Fruit fly (Drosophila melanogaster) whole organism, adult: ENCODE measurements around the gene Rbp1.
A peak's percentile ranks its signal among the peaks of the same experiment; 100 is the strongest.

Experiments
- CG11617 ChIP-seq: fragments of 200-800 bp; sonication (Bioruptor generic); optimal IDR thresholded peaks from 2 replicates; lab custom pipeline; 2017; ENCODE audit warnings: mild to moderate bottlenecking, missing biosample characterization, missing genetic modification reagents, missing genetic modification characterization
- CG12768 ChIP-seq: fragments of 200-800 bp; sonication (Bioruptor generic); optimal IDR thresholded peaks from 2 replicates; lab custom pipeline; 2017; ENCODE audit warnings: missing biosample characterization, missing genetic modification characterization, mild to moderate bottlenecking, moderate library complexity, missing genetic modification reagents
- CG14711 ChIP-seq: fragments of 200-800 bp; sonication (Bioruptor generic); optimal IDR thresholded peaks from 2 replicates; lab custom pipeline; 2018; ENCODE audit warnings: missing biosample characterization, mild to moderate bottlenecking, missing genetic modification characterization, moderate library complexity
- CG1620 ChIP-seq: fragments of 200-800 bp; sonication (Bioruptor generic); optimal IDR thresholded peaks from 2 replicates; lab custom pipeline; 2016; ENCODE audit warnings: missing biosample characterization, missing genetic modification characterization
- CG33017 ChIP-seq: fragments of 200-800 bp; sonication (Bioruptor generic); optimal IDR thresholded peaks from 2 replicates; lab custom pipeline; 2018; ENCODE audit warnings: missing biosample characterization, mild to moderate bottlenecking, missing genetic modification characterization, moderate library complexity
- CG5204 ChIP-seq: fragments of 200-800 bp; sonication (Bioruptor generic); optimal IDR thresholded peaks from 2 replicates; lab custom pipeline; 2016; ENCODE audit warnings: missing biosample characterization, missing genetic modification characterization
- CG7045 ChIP-seq: fragments of 200-800 bp; sonication (Bioruptor generic); optimal IDR thresholded peaks from 2 replicates; lab custom pipeline; 2017; ENCODE audit warnings: missing biosample characterization, mild to moderate bottlenecking, missing genetic modification characterization
- CG7101 ChIP-seq: fragments of 200-800 bp; sonication (Bioruptor generic); optimal IDR thresholded peaks from 2 replicates; lab custom pipeline; 2018; ENCODE audit warnings: missing biosample characterization, mild to moderate bottlenecking, missing genetic modification characterization, moderate library complexity
- Clk ChIP-seq: fragments of 200-800 bp; sonication (Bioruptor generic); optimal IDR thresholded peaks from 2 replicates; lab custom pipeline; 2017; ENCODE audit warnings: missing biosample characterization, missing genetic modification characterization
- Crg-1 ChIP-seq: fragments of 200-800 bp; sonication (Bioruptor generic); optimal IDR thresholded peaks from 2 replicates; lab custom pipeline; 2016; ENCODE audit warnings: missing biosample characterization, missing genetic modification characterization
- Hr96 ChIP-seq: fragments of 200-800 bp; sonication (Bioruptor generic); optimal IDR thresholded peaks from 2 replicates; lab custom pipeline; 2016; ENCODE audit warnings: missing biosample characterization, missing genetic modification characterization
- Mnt ChIP-seq: fragments of 200-800 bp; sonication (Bioruptor generic); optimal IDR thresholded peaks from 2 replicates; lab custom pipeline; 2016; ENCODE audit warnings: missing biosample characterization, mild to moderate bottlenecking, missing genetic modification characterization
- bab1 ChIP-seq: fragments of 200-800 bp; sonication (Bioruptor generic); optimal IDR thresholded peaks from 3 replicates; lab custom pipeline; 2019; ENCODE audit warnings: missing biosample characterization, mild to moderate bottlenecking, missing genetic modification characterization, moderate library complexity
- cic ChIP-seq: fragments of 200-800 bp; sonication (Bioruptor generic); optimal IDR thresholded peaks from 2 replicates; lab custom pipeline; 2017; ENCODE audit warnings: missing biosample characterization, mild to moderate bottlenecking, missing genetic modification characterization, moderate library complexity
- cnc ChIP-seq, 2 experiments: fragments of >200 bp; optimal IDR thresholded peaks; 2 replicates each; lab custom pipeline; 2017
- kay ChIP-seq: fragments of 200-800 bp; sonication (Bioruptor generic); peaks from one replicate; lab custom pipeline; 2016; ENCODE audit warnings: missing biosample characterization, missing genetic modification characterization, borderline replicate concordance
- ovo ChIP-seq: fragments of 200-800 bp; sonication (Bioruptor generic); optimal IDR thresholded peaks from 2 replicates; lab custom pipeline; 2016; ENCODE audit warnings: missing biosample characterization, missing genetic modification characterization
- pad ChIP-seq: fragments of 200-800 bp; sonication (Bioruptor generic); optimal IDR thresholded peaks from 3 replicates; lab custom pipeline; 2017; ENCODE audit warnings: missing biosample characterization, missing genetic modification characterization, mild to moderate bottlenecking, moderate library complexity, missing genetic modification reagents
- tj ChIP-seq: fragments of 200-800 bp; sonication (Bioruptor generic); optimal IDR thresholded peaks from 3 replicates; lab custom pipeline; 2017; ENCODE audit warnings: missing biosample characterization, mild to moderate bottlenecking, missing genetic modification characterization, moderate library complexity
- toe ChIP-seq: fragments of 200-800 bp; sonication (Bioruptor generic); optimal IDR thresholded peaks from 2 replicates; lab custom pipeline; 2016; ENCODE audit warnings: missing biosample characterization, missing genetic modification characterization

The Rbp1 gene

DNA sequence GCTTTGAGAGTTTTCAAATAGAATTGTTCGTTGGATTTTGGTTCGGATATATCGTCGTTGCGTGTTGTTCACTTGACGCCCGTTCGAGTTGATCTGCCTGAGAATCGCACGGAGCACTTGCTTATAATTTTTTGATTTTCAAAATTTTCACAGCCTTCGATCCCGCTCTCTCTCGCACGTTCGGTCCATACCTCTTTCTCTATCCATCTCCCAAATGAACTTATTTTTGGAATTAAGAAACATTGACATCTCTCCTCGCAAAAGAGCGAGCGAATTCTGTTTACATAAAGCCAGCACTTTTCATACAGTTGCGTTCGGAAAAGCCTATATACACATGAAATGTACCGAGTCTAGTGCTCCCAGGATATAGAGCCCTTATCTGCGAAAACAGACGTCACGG is 6.9 kb upstream of the Rbp1 start, which contains the start of the genes CG45076, CG45078 and fau:
Gene CG45076 (minus strand): TSS at position 101 of the 400 bp plus-strand sequence.
Gene CG45078 (minus strand): TSS at position 101 of the 400 bp plus-strand sequence.
Gene fau (minus strand): TSS at position 101 of the 400 bp plus-strand sequence.
- TF ChIP-seq pad (GFP tag; lab: Kevin White, UChicago) (no peak), CG7045 (GFP tag; lab: Kevin White, UChicago) (no peak), CG1620 (GFP tag; lab: Kevin White, UChicago) (no peak), kay (GFP tag; lab: Kevin White, UChicago) (no peak), Crg-1 (GFP tag; lab: Kevin White, UChicago) (no peak), ovo (GFP tag; lab: Kevin White, UChicago) (no peak), Clk (GFP tag; lab: Kevin White, UChicago) (no peak)

DNA sequence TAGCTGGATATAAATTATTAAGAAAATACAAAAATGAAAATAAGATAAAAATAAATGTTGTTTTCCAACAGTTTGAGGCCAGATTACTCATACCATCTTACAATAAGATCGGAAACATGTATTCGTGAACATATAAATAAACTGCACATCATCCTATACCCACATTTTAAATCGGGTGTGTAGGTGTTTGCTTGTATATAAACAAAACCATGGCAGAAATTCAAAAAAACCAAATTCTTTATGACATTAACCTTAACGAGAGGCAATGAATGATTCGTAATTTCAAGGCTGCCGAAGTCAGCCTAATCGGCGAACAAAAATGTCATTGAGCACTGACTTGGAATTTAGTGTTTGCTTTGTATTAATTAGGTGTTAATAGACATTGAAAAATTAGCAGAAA is 6.0 kb upstream of the Rbp1 start:
- TF ChIP-seq CG1620 (GFP tag; lab: Kevin White, UChicago) = no peak
- no peak for TF ChIP-seq CG5204 (GFP tag; lab: Kevin White, UChicago)
- TF ChIP-seq CG11617 (GFP tag; lab: Kevin White, UChicago) = no peak
- TF ChIP-seq Mnt (GFP tag; lab: Kevin White, UChicago) = no peak
- TF ChIP-seq tj (GFP tag; lab: Kevin White, UChicago) = no peak
- TF ChIP-seq CG33017 (tag; lab: Kevin White, UChicago) = no peak
- TF ChIP-seq CG12768 (GFP tag; lab: Kevin White, UChicago) = no peak
- no peak for TF ChIP-seq cic
- TF ChIP-seq pad (GFP tag; lab: Kevin White, UChicago) = no peak
- no peak for TF ChIP-seq CG7045 (GFP tag; lab: Kevin White, UChicago)
- TF ChIP-seq toe (GFP tag; lab: Kevin White, UChicago) = no peak
- no peak for TF ChIP-seq Clk (GFP tag; lab: Kevin White, UChicago)
- no peak for TF ChIP-seq CG7101
- no peak for TF ChIP-seq kay (GFP tag; lab: Kevin White, UChicago)
- no peak for TF ChIP-seq cnc (optimal IDR thresholded peaks at IDR 0.05; lab: Kevin White, UChicago)

dm6 chr3R:10779269-10779668 is 4.9 kb upstream of the Rbp1 start, which contains the start of gene Desi:
Gene Desi (plus strand): TSS chr3R:10779569.
- TF ChIP-seq cic = no peak
- TF ChIP-seq bab1 (GFP tag; lab: Kevin White, UChicago) = no peak
- TF ChIP-seq CG7101 = no peak
- TF ChIP-seq Mnt (GFP tag; lab: Kevin White, UChicago) = no peak
- TF ChIP-seq Hr96 (GFP tag; lab: Kevin White, UChicago) = no peak
- no peak for TF ChIP-seq ovo (GFP tag; lab: Kevin White, UChicago)
- TF ChIP-seq CG1620 (GFP tag; lab: Kevin White, UChicago) = no peak
- TF ChIP-seq CG5204 (GFP tag; lab: Kevin White, UChicago) = no peak
- no peak for TF ChIP-seq CG33017 (tag; lab: Kevin White, UChicago)
- no peak for TF ChIP-seq CG7045 (GFP tag; lab: Kevin White, UChicago)

- no peak for TF ChIP-seq toe (GFP tag; lab: Kevin White, UChicago)
- no peak for TF ChIP-seq CG1620 (GFP tag; lab: Kevin White, UChicago)
- no peak for TF ChIP-seq Hr96 (GFP tag; lab: Kevin White, UChicago)
- no peak for TF ChIP-seq bab1 (GFP tag; lab: Kevin White, UChicago)
Measured at dm6 chr3R:10780161-10780560, 4.0 kb upstream of the Rbp1 start.

- TF ChIP-seq Mnt (GFP tag; lab: Kevin White, UChicago) (no peak), CG1620 (GFP tag; lab: Kevin White, UChicago) (no peak), Crg-1 (GFP tag; lab: Kevin White, UChicago) (no peak), cic (no peak), toe (GFP tag; lab: Kevin White, UChicago) (no peak), CG14711 (tag; lab: Kevin White, UChicago) (no peak), CG7101 (no peak), pad (GFP tag; lab: Kevin White, UChicago) (no peak), Hr96 (GFP tag; lab: Kevin White, UChicago) (no peak), Clk (GFP tag; lab: Kevin White, UChicago) (no peak), CG11617 (GFP tag; lab: Kevin White, UChicago) (no peak), bab1 (GFP tag; lab: Kevin White, UChicago) (no peak)
Measured at dm6 chr3R:10782167-10782566, 2.0 kb upstream of the Rbp1 start, which contains the start of gene CG42633. Gene CG42633 (minus strand): TSS chr3R:10782267.

DNA sequence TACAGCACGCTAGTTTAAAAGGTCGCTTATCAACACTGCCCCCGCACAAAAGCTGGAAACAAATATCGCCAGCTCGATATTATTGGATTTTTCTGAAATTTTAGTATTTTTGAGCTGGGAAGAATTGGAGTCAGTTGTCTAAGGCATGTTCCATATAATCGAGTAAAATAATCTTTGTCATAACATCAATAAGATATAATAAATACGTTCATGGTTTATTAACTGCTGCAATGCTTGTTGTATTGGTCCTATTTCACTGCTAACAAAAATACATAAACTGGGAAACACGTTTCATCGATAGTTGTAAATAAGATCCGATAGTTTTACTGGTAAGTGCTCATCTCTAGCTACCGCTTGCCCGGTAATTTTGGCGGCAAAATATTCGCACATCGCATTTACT is 4.0 kb downstream of the Rbp1 start, which contains the start of the genes Art1 and Mcm5:
Gene Art1 (minus strand): TSS at position 41 of the 400 bp plus-strand sequence.
Gene Mcm5 (plus strand): TSS at position 339 of the 400 bp plus-strand sequence.
- peak; percentile 69 for TF ChIP-seq Hr96 (GFP tag; lab: Kevin White, UChicago)
- TF ChIP-seq CG7045 (GFP tag; lab: Kevin White, UChicago) = peak; percentile 47
- peak; percentile 38 for TF ChIP-seq CG14711 (tag; lab: Kevin White, UChicago)
- TF ChIP-seq cnc (optimal IDR thresholded peaks at IDR 0.05; lab: Kevin White, UChicago) = no peak
- TF ChIP-seq CG1620 (GFP tag; lab: Kevin White, UChicago) = peak; percentile 76
- peak; percentile 33 for TF ChIP-seq CG7101
- no peak for TF ChIP-seq cic
- TF ChIP-seq CG33017 (tag; lab: Kevin White, UChicago) = no peak
- TF ChIP-seq Mnt (GFP tag; lab: Kevin White, UChicago) = peak; percentile 75
- TF ChIP-seq toe (GFP tag; lab: Kevin White, UChicago) = peak; percentile 73
- TF ChIP-seq CG5204 (GFP tag; lab: Kevin White, UChicago) = peak; percentile 66
- peak; percentile 59 for TF ChIP-seq Crg-1 (GFP tag; lab: Kevin White, UChicago)
- no peak for TF ChIP-seq tj (GFP tag; lab: Kevin White, UChicago)
- peak; percentile 2 for TF ChIP-seq CG12768 (GFP tag; lab: Kevin White, UChicago)
- peak; percentile 58 for TF ChIP-seq pad (GFP tag; lab: Kevin White, UChicago)
- peak; percentile 45 for TF ChIP-seq CG11617 (GFP tag; lab: Kevin White, UChicago)
- TF ChIP-seq bab1 (GFP tag; lab: Kevin White, UChicago) = peak; percentile 47
- TF ChIP-seq ovo (GFP tag; lab: Kevin White, UChicago) = no peak
- peak; percentile 5 for TF ChIP-seq Clk (GFP tag; lab: Kevin White, UChicago)
- peak; percentile 39 for TF ChIP-seq kay (GFP tag; lab: Kevin White, UChicago)
